Fruit fly (Drosophila melanogaster): ENCODE measurements around the gene CG15715.
A peak's percentile ranks its signal among the peaks of the same experiment; 100 is the strongest.

Gene CG15715

DNA sequence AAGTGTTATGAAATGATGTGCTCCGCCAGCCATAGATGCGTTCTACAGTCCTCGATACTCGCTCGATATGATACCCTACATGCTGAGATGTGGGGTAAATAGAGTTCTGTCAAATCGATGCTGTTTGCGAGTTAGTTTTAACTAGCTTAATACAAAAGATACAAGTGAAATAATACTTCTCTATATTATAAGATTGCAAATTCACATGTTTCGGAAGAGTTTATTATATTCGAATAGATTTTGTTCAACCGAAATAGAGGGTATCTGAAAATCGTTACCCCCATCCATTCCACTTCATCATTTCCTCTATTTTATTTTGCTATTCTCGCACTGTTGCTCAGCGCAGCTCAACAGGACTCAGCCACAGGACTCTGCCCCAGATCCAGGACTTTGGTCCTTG, 43.0 kb downstream of the CG15715 start:
- TF ChIP-seq CG8301 (tag; optimal IDR thresholded peaks at IDR 0.05), result no peak
- no peak for TF ChIP-seq fd96Ca (GFP tag; IDR thresholded peaks at IDR 0.05)
- no peak for TF ChIP-seq CG32121 (GFP tag; IDR thresholded peaks at IDR 0.05)
- no peak for TF ChIP-seq D1 (tag; optimal IDR thresholded peaks at IDR 0.05)
- TF ChIP-seq CG12605 (GFP tag; IDR thresholded peaks at IDR 0.05), result no peak
- TF ChIP-seq CG10348 (GFP tag; IDR thresholded peaks at IDR 0.05), result no peak
- TF ChIP-seq Snoo (tag; optimal IDR thresholded peaks at IDR 0.05), result no peak
- TF ChIP-seq rn (GFP tag; IDR thresholded peaks at IDR 0.05), result no peak
- no peak for TF ChIP-seq EcR (GFP tag; optimal IDR thresholded peaks at IDR 0.05)
- TF ChIP-seq Pif1A (GFP tag; optimal IDR thresholded peaks at IDR 0.05), result no peak
- TF ChIP-seq CG13204 (GFP tag; optimal IDR thresholded peaks at IDR 0.05), result no peak
- no peak for TF ChIP-seq CG8159 (tag; optimal IDR thresholded peaks at IDR 0.05)

DNA sequence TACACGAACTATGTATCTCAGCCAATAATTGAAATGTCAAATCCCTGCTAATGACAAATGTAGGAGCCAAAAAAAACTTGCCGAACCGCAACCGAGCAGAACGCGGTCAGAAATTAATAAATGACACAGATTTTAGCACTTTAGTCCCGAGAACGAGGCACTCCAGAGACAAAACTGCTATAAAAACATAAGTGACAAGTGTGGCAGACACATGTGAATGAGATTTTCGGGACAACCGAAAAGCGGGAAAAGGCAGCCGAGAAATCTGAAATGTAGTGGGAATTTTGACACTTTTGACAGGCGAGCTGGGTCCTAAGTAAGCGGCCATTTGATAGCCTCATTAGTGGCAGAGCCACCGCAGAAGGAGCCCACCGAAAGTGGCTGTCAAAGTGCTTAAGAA, 46.2 kb downstream of the CG15715 start:
- TF ChIP-seq CG34367 (tag; optimal IDR thresholded peaks at IDR 0.05), result no peak
- no peak for TF ChIP-seq D1 (tag; optimal IDR thresholded peaks at IDR 0.05)

dm6 chr3L:15787406-15787805, 49.9 kb downstream of the CG15715 start:
- no peak for TF ChIP-seq CG17806 (tag; optimal IDR thresholded peaks at IDR 0.05)
- no peak for TF ChIP-seq EcR (GFP tag; optimal IDR thresholded peaks at IDR 0.05)
- no peak for TF ChIP-seq Snoo (tag; optimal IDR thresholded peaks at IDR 0.05)
- TF ChIP-seq CG8159 (tag; optimal IDR thresholded peaks at IDR 0.05), result peak; percentile 36
- no peak for TF ChIP-seq Ets98B (GFP tag; IDR thresholded peaks at IDR 0.05)
- no peak for TF ChIP-seq CG14655 (GFP tag; optimal IDR thresholded peaks at IDR 0.05)
